Fruit fly (Drosophila melanogaster): ENCODE data around the gene gammaSnap2.

dm6 chr3R:10084179-10084647 lies 37.0 kb downstream of the gammaSnap2 start:
- TF ChIP-seq CG9948 (tag; optimal IDR thresholded peaks at IDR 0.05) = no peak
- no peak for TF ChIP-seq CG32121 (GFP tag; IDR thresholded peaks at IDR 0.05)
- TF ChIP-seq rn (GFP tag; IDR thresholded peaks at IDR 0.05) = no peak
- TF ChIP-seq Pif1B (GFP tag; optimal IDR thresholded peaks at IDR 0.05) = no peak
- TF ChIP-seq CG10348 (GFP tag; IDR thresholded peaks at IDR 0.05) = no peak
- no peak for TF ChIP-seq D1 (tag; optimal IDR thresholded peaks at IDR 0.05)
